Fruit fly (Drosophila melanogaster) whole organism, larva: ENCODE data around the gene MED15.

Experiments
- noc ChIP-seq: fragments of 200-800 bp; sonication (Bioruptor generic); optimal IDR thresholded peaks from 3 replicates; lab custom pipeline; 2019; ENCODE audit warnings: missing biosample characterization, mild to moderate bottlenecking, missing genetic modification characterization, moderate library complexity

MED15 gene

dm6 chr2L:512028-512427 is 39.2 kb downstream of the MED15 start:
- no peak for TF ChIP-seq noc

DNA sequence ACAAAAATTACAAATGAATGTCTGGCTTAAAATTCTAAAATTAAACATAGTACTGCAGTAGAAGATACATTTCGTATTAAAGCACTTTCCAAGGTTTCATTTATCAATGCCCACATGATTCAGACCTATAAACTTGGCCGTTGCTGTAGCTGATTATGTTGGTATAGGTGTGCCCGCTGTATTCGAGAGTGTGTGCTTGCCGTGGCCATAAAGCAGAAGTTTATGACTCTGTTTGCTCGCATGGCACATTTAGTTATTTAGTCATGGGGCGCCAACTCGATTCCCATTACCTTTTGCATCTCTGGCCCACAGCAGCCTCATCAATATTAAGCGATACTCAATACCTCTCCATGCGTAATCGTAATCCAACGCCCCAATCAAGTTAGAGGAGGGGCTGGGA is 40.2 kb downstream of the MED15 start:
- no peak for TF ChIP-seq noc

DNA sequence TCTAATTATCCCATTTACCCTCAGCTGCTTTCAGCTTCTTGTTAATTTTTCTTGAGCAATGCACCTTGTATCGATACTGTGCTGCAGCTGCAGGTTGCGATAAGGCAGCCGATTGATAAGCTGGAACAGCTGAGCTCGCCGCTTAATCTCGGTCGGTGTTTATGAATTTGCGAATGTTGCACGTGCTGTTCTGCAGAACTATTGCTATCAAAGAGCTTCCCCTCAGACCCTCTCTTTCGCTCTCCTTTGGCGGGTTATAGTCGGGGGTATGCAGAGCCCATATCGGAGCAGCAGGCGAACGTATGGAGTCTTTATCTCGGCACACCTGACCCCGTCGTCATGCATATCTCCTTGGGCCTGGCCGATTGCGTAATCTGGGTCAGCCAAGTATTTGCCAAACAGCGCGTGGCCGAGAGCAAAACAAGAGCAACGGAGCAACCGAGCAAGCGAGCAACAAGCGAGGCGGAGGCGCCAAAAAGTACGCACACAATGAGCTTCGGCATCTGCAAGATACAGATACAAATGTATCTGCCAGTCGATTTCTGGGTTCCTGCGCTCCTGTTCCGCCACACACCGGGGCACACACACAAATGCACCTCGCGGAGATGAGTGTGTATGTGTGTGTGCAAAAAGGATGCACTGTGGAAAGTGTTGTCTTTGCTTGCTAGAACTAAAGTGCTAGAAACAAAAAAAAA is 41.5 kb downstream of the MED15 start:
- no peak for TF ChIP-seq noc

- TF ChIP-seq noc = no peak
Measured at dm6 chr2L:516032-516993, 43.5 kb downstream of the MED15 start.

- TF ChIP-seq noc = no peak
Measured at dm6 chr2L:517911-518619, 45.3 kb downstream of the MED15 start.

DNA sequence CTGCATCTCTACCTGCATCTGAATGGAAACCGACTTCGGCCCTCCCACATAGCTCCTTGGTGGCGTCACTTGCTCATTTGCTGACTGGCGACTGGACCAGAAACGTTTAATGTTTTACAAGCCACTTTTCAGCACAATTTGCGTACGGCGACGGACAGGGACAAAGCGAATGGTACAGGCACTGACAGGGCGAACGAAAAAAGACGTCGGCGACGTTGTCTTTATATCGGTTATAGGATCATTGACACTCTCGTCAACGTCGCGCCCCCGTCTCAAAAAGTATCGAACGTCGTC is 45.8 kb downstream of the MED15 start:
- no peak for TF ChIP-seq noc

DNA sequence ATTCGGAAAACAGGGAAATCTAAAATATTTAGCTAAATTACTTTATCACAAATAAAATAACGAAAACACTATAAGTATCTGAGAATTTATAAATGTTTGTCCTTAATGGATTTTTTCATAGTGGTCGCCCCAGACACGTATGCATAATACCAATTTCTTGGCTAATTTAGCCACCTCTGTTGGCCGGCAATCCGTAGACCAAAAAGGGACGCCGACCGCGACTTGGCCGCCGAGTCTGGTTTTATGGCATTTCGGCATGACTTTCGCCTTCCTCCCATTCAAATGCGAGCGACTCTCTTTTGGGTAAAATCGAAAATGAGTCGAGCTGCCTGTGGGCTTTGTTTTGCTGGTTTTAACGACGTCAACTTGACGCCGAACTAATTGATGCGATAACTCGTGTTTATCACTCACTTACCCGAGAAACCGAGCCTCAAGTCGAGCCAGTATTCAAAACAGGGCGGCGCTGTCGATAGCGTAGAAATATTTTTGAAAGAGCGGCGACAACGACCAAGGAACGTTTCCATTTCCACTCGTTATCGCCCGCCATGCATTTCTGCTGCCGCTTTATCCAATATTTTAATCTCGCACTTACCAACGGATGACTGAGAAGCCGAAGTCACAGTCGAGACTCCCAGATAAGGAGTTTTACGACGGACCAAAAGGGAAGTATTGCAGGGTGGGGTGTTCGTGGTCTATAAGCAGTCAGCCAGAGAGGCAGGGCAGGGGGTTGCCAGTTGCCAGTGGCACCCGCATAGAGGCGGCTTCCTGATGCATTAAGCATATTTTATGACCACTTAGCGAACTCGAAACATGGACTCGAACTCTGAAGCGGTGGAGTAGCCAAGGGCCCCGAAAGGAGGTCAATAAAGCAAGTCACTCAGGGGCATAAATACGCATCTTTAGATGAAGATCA is 46.4 kb downstream of the MED15 start:
- TF ChIP-seq noc = no peak

- TF ChIP-seq noc = no peak
Measured at dm6 chr2L:520331-521000, 47.7 kb downstream of the MED15 start.

DNA sequence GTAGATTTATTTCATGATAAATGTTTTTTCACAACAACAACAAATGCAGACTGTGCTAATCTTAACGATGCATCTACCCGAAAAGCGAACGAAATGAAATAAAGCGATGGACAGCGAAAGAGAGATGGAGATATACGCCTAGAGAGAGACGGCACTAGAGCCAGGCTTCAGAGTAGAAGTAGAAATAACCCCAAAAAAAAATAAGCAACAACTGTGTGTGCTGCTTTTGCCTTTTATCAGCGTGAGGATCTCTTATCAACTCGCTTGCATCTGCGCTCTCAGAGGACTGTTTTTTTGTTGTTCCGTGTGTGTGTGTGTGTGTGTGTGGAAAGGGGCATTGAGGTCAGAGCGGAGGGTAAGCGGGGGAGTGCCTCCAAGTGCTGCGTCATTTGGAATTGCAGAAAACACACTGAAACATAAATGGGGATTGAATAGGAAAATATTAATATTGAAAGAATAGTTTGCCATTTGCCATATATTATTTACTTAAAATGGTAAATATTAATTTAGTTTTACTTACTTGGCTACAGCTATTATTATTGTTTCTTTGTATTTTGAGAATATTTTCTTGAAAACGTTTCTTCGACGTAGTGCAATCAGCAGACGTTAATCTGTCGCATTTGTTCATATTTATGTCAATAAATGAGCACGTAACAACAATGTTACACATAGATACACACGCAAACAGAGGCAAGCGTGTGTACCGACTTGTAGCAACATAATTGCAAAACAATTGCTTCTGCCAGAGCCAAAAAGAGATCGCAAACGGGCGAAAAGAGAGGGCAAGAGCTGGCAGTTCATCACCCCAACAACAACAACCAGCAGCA is 48.4 kb downstream of the MED15 start:
- TF ChIP-seq noc = no peak

- peak; percentile 18 for TF ChIP-seq noc
Measured at dm6 chr2L:521940-522632, 49.3 kb downstream of the MED15 start.

DNA sequence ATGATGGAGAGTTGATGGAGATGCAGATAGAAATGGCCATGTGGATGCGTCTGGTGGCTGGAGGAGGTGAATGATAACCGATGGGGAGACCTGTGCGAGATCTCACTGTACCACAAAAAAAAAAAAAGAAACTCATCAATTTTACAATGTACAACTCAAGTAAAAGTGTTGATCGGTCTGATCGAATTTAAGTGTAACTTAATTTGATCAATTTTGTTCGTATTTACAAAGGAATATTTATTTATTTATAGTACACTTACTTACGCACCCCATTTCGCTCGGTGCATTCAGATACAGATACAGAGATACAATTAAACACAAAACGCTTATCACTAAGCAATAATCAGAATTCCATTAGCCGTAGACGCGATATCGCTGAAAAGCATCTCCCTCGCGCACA is 49.9 kb downstream of the MED15 start:
- no peak for TF ChIP-seq noc

DNA sequence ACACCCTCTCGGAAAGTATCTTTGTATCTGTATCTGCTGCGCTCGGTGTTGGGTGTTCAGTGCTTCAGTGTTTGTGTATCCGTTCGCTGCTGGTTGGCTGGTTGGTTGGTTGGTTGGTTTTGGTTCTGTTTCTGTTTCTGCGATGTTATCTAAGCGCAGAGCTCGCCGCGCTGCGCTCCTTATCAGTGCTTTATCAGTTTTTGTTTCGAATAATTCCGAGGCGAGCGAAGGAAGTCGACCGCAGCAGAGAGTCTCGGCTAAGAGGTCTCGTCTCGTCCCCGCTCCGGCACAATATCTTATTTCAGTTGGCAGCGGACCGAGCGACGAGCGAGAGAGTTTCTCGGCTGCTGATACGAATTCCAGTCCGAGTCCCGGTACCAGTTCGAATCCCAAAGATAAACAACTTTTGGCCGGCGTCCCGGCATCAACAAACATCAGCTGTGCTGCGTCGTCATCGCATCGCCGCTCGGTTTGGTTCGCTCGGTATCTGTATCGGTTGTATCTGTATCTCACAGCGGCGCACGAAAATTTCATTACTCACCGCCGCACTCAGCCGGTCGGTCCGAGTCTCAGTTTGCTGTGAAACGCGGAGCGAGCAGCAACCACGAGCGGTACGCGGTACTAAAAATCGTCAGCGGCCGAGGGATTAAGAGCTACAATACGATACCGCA is 50.5 kb downstream of the MED15 start:
- TF ChIP-seq noc = peak; percentile 61

- no peak for TF ChIP-seq noc
Measured at dm6 chr2L:524515-524920, 51.7 kb downstream of the MED15 start.
